Worm (Caenorhabditis elegans) whole organism, L2 larva: ENCODE data around the gene Y50D7A.10.

ENCODE experiments used
- F13H6.1 ChIP-seq: sonication (generic microtip); optimal IDR thresholded peaks from 2 replicates; lab custom pipeline; 2016; ENCODE audit warnings: missing genetic modification characterization, missing compliant biosample characterization
- R02D3.7 ChIP-seq: fragments of 150-350 bp; optimal IDR thresholded peaks from 2 replicates; lab custom pipeline; 2014; ENCODE audit warnings: missing biosample characterization, missing genetic modification characterization
- ZK546.5 ChIP-seq: sonication (generic microtip); optimal IDR thresholded peaks from 2 replicates; lab custom pipeline; 2017; ENCODE audit warnings: missing biosample characterization, missing genetic modification characterization
- alr-1 ChIP-seq: fragments of 150-350 bp; optimal IDR thresholded peaks from 2 replicates; lab custom pipeline; 2014; ENCODE audit warnings: missing biosample characterization, missing genetic modification characterization
- aly-2 ChIP-seq: fragments of 150-350 bp; optimal IDR thresholded peaks from 2 replicates; lab custom pipeline; 2014; ENCODE audit warnings: missing biosample characterization, missing genetic modification characterization
- ama-1 ChIP-seq: fragments of 150-350 bp; optimal IDR thresholded peaks from 2 replicates; lab custom pipeline; 2018; ENCODE audit warnings: inconsistent platforms
- blmp-1 ChIP-seq: sonication (generic microtip); optimal IDR thresholded peaks from 2 replicates; lab custom pipeline; 2017; ENCODE audit warnings: missing genetic modification characterization, mild to moderate bottlenecking, missing compliant biosample characterization, antibody characterized with exemption, moderate library complexity; ENCODE audit not compliant: insufficient read depth
- ceh-16 ChIP-seq: fragments of 150-350 bp; optimal IDR thresholded peaks from 2 replicates; lab custom pipeline; 2014; ENCODE audit warnings: missing biosample characterization, missing genetic modification characterization
- ceh-82 ChIP-seq: fragments of 150-350 bp; optimal IDR thresholded peaks from 2 replicates; lab custom pipeline; 2014; ENCODE audit warnings: missing biosample characterization, missing genetic modification characterization
- crh-2 ChIP-seq: sonication (generic microtip); optimal IDR thresholded peaks from 2 replicates; lab custom pipeline; 2017; ENCODE audit warnings: missing biosample characterization, missing genetic modification characterization
- dmd-4 ChIP-seq: sonication (generic microtip); optimal IDR thresholded peaks from 2 replicates; lab custom pipeline; 2017; ENCODE audit warnings: missing biosample characterization, missing genetic modification characterization
- fos-1 ChIP-seq: fragments of 150-350 bp; optimal IDR thresholded peaks from 2 replicates; lab custom pipeline; 2014; ENCODE audit warnings: missing biosample characterization, missing genetic modification characterization
- lin-11 ChIP-seq: fragments of 150-350 bp; sonication (generic microtip); optimal IDR thresholded peaks from 2 replicates; lab custom pipeline; 2014; ENCODE audit warnings: missing biosample characterization, missing genetic modification characterization, inconsistent platforms, mixed read lengths
- mbf-1 ChIP-seq: sonication (generic microtip); optimal IDR thresholded peaks from 2 replicates; lab custom pipeline; 2017; ENCODE audit warnings: missing biosample characterization, missing genetic modification characterization
- nhr-10 ChIP-seq: sonication (generic microtip); optimal IDR thresholded peaks from 2 replicates; lab custom pipeline; 2017; ENCODE audit warnings: missing biosample characterization, missing genetic modification characterization
- nhr-12 ChIP-seq: fragments of 150-350 bp; optimal IDR thresholded peaks from 2 replicates; lab custom pipeline; 2014; ENCODE audit warnings: missing biosample characterization, missing genetic modification characterization
- nhr-21 ChIP-seq: fragments of 150-350 bp; optimal IDR thresholded peaks from 2 replicates; lab custom pipeline; 2014; ENCODE audit warnings: missing biosample characterization, missing genetic modification characterization
- nhr-23 ChIP-seq: fragments of 150-350 bp; optimal IDR thresholded peaks from 2 replicates; lab custom pipeline; 2014; ENCODE audit warnings: missing biosample characterization, missing genetic modification reagents, missing genetic modification characterization
- nhr-237 ChIP-seq: fragments of 150-350 bp; optimal IDR thresholded peaks from 2 replicates; lab custom pipeline; 2014; ENCODE audit warnings: missing biosample characterization, missing genetic modification characterization
- nhr-6 ChIP-seq: fragments of 150-350 bp; optimal IDR thresholded peaks from 2 replicates; lab custom pipeline; 2014; ENCODE audit warnings: missing biosample characterization, missing genetic modification characterization
- peb-1 ChIP-seq: fragments of 150-350 bp; optimal IDR thresholded peaks from 2 replicates; lab custom pipeline; 2014; ENCODE audit warnings: missing biosample characterization, missing genetic modification characterization
- sem-4 ChIP-seq: fragments of 150-350 bp; optimal IDR thresholded peaks from 2 replicates; lab custom pipeline; 2014; ENCODE audit warnings: missing biosample characterization, missing genetic modification reagents, missing genetic modification characterization
- skn-1 ChIP-seq: sonication (generic microtip); optimal IDR thresholded peaks from 2 replicates; lab custom pipeline; 2017; ENCODE audit warnings: missing biosample characterization, missing genetic modification characterization
- sma-9 ChIP-seq, 2 experiments: fragments of 150-350 bp in 1 of 2; sonication (generic microtip) in 1 of 2; optimal IDR thresholded peaks; 2 replicates each; lab custom pipeline; 2014 to 2016; ENCODE audit warnings: missing genetic modification characterization in 2 of 2, mild to moderate bottlenecking in 1 of 2, missing biosample characterization in 1 of 2, missing compliant biosample characterization in 1 of 2, missing genetic modification reagents in 1 of 2, moderate library complexity in 1 of 2
- snpc-4 ChIP-seq: fragments of 150-350 bp; optimal IDR thresholded peaks from 2 replicates; lab custom pipeline; 2014; ENCODE audit warnings: missing biosample characterization, missing genetic modification characterization
- unc-55 ChIP-seq: fragments of 150-350 bp; sonication (generic microtip); optimal IDR thresholded peaks from 3 replicates; lab custom pipeline; 2014; ENCODE audit warnings: missing biosample characterization, missing genetic modification reagents, missing genetic modification characterization
- unc-62 ChIP-seq: fragments of 150-350 bp; optimal IDR thresholded peaks from 2 replicates; lab custom pipeline; 2014; ENCODE audit warnings: missing biosample characterization, missing genetic modification reagents, missing genetic modification characterization
- zag-1 ChIP-seq: fragments of 150-350 bp; optimal IDR thresholded peaks from 2 replicates; lab custom pipeline; 2014; ENCODE audit warnings: missing biosample characterization, missing genetic modification characterization
- ztf-1 ChIP-seq: fragments of 200-800 bp; sonication (Bioruptor generic); conservative IDR thresholded peaks from 2 replicates; pipeline ENCODE4 v1.3.6; 2022; ENCODE audit warnings: missing genetic modification characterization, missing compliant biosample characterization
- ztf-11 ChIP-seq: sonication (generic microtip); optimal IDR thresholded peaks from 2 replicates; lab custom pipeline; 2017; ENCODE audit warnings: missing biosample characterization, missing genetic modification characterization

Gene Y50D7A.10

DNA sequence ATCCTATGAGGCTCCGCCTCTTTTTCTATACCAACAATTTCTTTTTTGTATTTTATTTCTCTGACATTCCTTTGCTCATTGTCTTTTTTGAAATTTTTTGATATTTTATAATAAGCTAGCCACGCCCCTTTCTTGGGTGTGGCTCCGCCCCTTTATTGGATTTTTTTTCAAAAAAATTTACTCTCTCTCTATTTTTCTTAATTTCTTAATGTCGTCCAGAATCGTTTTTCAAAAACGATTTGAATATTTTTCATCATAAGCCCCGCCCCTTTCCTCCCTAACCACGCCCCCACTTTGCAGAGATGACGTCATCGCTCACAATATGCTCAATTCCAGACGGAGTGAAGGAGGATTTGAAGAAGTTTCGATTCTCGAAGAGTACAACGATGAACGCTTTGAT, at the start of gene Y50D7A.10:
Y50D7A.10 (plus strand) TSS at position 301 of the 400 bp plus-strand sequence.
- TF ChIP-seq nhr-23 (tag; lab: Kevin White, UChicago) (no peak), fos-1 (tag; lab: Kevin White, UChicago) (no peak)

DNA sequence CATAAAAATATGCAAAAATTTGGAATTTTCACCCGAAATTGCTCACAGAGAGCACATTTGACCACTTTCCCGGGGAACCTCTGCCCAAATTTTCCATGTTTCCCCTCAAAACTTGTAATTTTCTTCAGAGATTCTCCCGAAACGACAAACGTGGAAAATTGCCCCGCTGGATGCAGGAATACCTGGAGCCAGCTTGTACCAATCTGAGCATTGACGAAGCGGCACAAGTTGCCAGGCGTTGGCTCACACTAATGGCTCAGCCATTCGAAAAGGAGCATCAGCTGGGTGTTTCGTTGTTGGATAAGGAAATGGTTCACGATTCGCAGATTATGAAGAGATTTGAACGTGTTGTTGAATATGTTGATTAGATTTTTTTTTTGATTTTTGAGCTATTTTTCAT, 32.8 kb upstream of the Y50D7A.10 start:
- TF ChIP-seq sma-9 (GFP tag; optimal IDR thresholded peaks at IDR 0.05; lab: Kevin White, UChicago) (no peak), sma-9 (tag; optimal IDR thresholded peaks at IDR 0.05; lab: Kevin White, UChicago) (no peak), fos-1 (tag; lab: Kevin White, UChicago) (no peak), ama-1 (lab: Kevin White, UChicago) (no peak), unc-62 (GFP tag; lab: Kevin White, UChicago) (no peak), nhr-23 (tag; lab: Kevin White, UChicago) (no peak), dmd-4 (tag; lab: Kevin White, UChicago) (no peak), nhr-12 (no peak), ceh-82 (no peak), ceh-16 (no peak), nhr-6 (tag; lab: Kevin White, UChicago) (no peak), blmp-1 (no peak)

DNA sequence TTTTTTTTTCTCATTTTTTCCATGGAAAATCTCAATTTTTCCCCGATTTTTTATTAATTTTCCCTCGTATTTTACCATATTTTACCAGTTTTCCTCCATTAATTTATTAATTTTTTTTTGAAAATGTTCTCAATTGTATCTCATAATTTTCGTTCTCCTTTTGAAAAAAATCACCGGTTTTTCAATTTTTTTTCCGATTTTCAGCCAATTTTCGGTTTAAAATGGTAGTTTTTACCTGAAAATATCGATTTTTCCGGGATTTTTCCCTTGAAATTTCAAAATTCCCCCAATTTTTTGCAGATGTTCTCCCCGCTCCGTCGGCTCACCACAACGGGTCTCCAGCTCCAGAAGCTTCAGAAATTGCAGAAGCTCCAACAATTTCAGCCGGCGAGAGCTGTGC, 31.4 kb upstream of the Y50D7A.10 start, which contains the start of gene taco-1:
taco-1 (plus strand) TSS at position 301 of the 400 bp plus-strand sequence.
- TF ChIP-seq crh-2 (tag; lab: Kevin White, UChicago) (no peak), aly-2 (tag; lab: Kevin White, UChicago) (no peak), nhr-10 (tag; lab: Kevin White, UChicago) (no peak), unc-62 (GFP tag; lab: Kevin White, UChicago) (no peak)

DNA sequence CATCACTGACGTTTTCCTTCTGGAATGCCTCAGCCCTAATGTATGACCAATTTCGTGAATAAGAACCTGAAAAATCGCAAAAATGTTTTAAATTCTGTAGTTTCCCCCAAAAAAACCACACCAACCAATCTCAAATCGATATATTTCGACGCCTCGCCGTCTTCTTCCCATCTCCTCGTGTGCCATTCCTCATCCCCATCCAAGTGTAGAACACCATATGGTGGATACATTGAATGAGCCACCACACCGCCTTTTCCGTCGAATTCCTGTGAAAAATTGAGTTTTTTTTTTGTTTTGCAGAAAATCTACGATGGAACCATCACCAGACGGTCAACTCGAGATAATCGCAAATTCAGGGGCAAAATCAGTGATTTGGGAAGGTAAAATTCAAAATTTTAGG, 22.9 kb upstream of the Y50D7A.10 start, which contains the start of gene Y50D7A.1:
Y50D7A.1 (plus strand) TSS at position 301 of the 400 bp plus-strand sequence.
- TF ChIP-seq skn-1: no peak
- TF ChIP-seq sem-4 (tag; lab: Kevin White, UChicago): no peak
- no peak for TF ChIP-seq R02D3.7 (tag; lab: Kevin White, UChicago)
- no peak for TF ChIP-seq nhr-21
- TF ChIP-seq nhr-23 (tag; lab: Kevin White, UChicago): no peak
- no peak for TF ChIP-seq ztf-1
- TF ChIP-seq alr-1 (tag; lab: Kevin White, UChicago): no peak
- TF ChIP-seq unc-55: no peak

DNA sequence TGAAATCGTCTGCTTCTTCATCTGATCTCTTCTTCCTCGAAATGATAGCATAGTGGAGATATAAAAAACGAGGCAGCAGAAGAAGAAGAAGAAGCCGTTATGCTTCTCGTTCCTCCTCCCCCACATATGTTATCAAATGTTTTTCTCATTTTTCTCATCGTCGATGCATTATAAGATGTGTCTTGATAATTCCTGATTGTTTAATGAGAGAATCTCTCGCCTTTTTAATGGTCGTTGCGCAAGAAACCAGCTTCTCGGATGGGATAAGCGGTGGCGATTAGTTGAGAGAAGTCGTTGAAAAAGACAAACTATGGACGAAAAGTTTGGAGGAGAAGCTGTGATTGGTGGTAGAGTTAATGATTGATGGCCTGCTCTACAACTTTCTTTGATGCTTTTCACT, 20.7 kb upstream of the Y50D7A.10 start, which contains the start of gene Y50D7A.13:
Y50D7A.13 (minus strand) TSS at position 101 of the 400 bp plus-strand sequence.
- TF ChIP-seq dmd-4 (tag; lab: Kevin White, UChicago): no peak
- TF ChIP-seq nhr-23 (tag; lab: Kevin White, UChicago): no peak
- no peak for TF ChIP-seq sem-4 (tag; lab: Kevin White, UChicago)
- TF ChIP-seq nhr-237: no peak
- TF ChIP-seq nhr-10 (tag; lab: Kevin White, UChicago): no peak
- no peak for TF ChIP-seq crh-2 (tag; lab: Kevin White, UChicago)
- no peak for TF ChIP-seq unc-62 (GFP tag; lab: Kevin White, UChicago)
- TF ChIP-seq alr-1 (tag; lab: Kevin White, UChicago): no peak

DNA sequence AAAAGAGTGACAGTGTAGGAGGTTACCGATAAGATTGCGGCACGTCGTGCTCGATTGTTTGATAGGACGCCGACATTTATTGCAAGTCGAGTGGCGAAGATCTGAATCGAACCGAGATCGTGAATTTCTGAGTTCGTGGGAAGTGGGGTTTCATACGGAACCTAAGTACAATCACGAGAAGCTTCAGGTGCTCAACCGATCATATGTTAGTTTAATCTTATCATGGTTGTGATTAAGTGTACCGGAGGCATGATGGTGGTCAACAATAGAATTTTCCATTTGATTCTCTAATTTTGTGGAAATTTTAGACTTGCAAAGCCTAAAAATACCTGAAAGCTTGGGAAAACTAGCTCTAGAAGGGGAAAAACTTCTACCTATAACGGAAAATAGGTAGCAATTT, 16.8 kb upstream of the Y50D7A.10 start, which contains the start of gene ads-1:
ads-1 (minus strand) TSS at position 101 of the 400 bp plus-strand sequence.
- TF ChIP-seq aly-2 (tag; lab: Kevin White, UChicago) (no peak), zag-1 (tag; lab: Kevin White, UChicago) (no peak), ZK546.5 (no peak), peb-1 (tag; lab: Kevin White, UChicago) (no peak), nhr-237 (no peak), alr-1 (tag; lab: Kevin White, UChicago) (no peak), F13H6.1 (no peak), unc-55 (no peak), ztf-11 (tag; lab: Kevin White, UChicago) (no peak), unc-62 (GFP tag; lab: Kevin White, UChicago) (no peak), ama-1 (lab: Kevin White, UChicago) (no peak), blmp-1 (no peak), R02D3.7 (tag; lab: Kevin White, UChicago) (no peak), lin-11 (tag; lab: Kevin White, UChicago) (no peak), nhr-6 (tag; lab: Kevin White, UChicago) (no peak), snpc-4 (tag; lab: Kevin White, UChicago) (no peak), ceh-82 (no peak), mbf-1 (no peak)
